Worm (Caenorhabditis elegans) whole organism, L3 larva: Measurements from ENCODE around the gene F13D12.10.

Experiments
- R02D3.7 ChIP-seq: fragments of 150-350 bp; optimal IDR thresholded peaks from 2 replicates; lab custom pipeline; 2014; ENCODE audit warnings: missing biosample characterization, missing genetic modification characterization
- ama-1 ChIP-seq: fragments of 150-350 bp; optimal IDR thresholded peaks from 2 replicates; lab custom pipeline; 2018
- fkh-10 ChIP-seq: sonication (generic microtip); optimal IDR thresholded peaks from 2 replicates; lab custom pipeline; 2017; ENCODE audit warnings: missing biosample characterization, missing genetic modification reagents, missing genetic modification characterization
- fos-1 ChIP-seq: fragments of 150-350 bp; optimal IDR thresholded peaks from 2 replicates; lab custom pipeline; 2014; ENCODE audit warnings: missing biosample characterization, missing genetic modification characterization
- hmg-11 ChIP-seq: sonication (generic microtip); optimal IDR thresholded peaks from 2 replicates; lab custom pipeline; 2016; ENCODE audit warnings: missing genetic modification characterization, missing compliant biosample characterization
- jun-1 ChIP-seq: fragments of 150-350 bp; optimal IDR thresholded peaks from 2 replicates; lab custom pipeline; 2014; ENCODE audit warnings: missing biosample characterization, missing genetic modification reagents, missing genetic modification characterization
- lin-15B ChIP-seq: fragments of 150-350 bp; optimal IDR thresholded peaks from 2 replicates; lab custom pipeline; 2014; ENCODE audit warnings: missing biosample characterization, missing genetic modification characterization
- mdl-1 ChIP-seq: fragments of 150-350 bp; optimal IDR thresholded peaks from 2 replicates; lab custom pipeline; 2014; ENCODE audit warnings: missing biosample characterization, missing genetic modification characterization
- nhr-11 ChIP-seq: fragments of 150-350 bp; optimal IDR thresholded peaks from 2 replicates; lab custom pipeline; 2014; ENCODE audit warnings: missing biosample characterization, missing genetic modification characterization
- nhr-237 ChIP-seq: fragments of 150-350 bp; optimal IDR thresholded peaks from 2 replicates; lab custom pipeline; 2014; ENCODE audit warnings: missing biosample characterization, missing genetic modification characterization
- nhr-76 ChIP-seq: fragments of 150-350 bp; sonication (generic microtip); optimal IDR thresholded peaks from 5 replicates; lab custom pipeline; 2014; ENCODE audit warnings: missing biosample characterization, missing genetic modification characterization
- nhr-77 ChIP-seq: fragments of 150-350 bp; optimal IDR thresholded peaks from 2 replicates; lab custom pipeline; 2014; ENCODE audit warnings: missing biosample characterization, missing genetic modification characterization
- snpc-4 ChIP-seq: fragments of 150-350 bp; optimal IDR thresholded peaks from 2 replicates; lab custom pipeline; 2014; ENCODE audit warnings: missing biosample characterization, missing genetic modification characterization
- ztf-11 ChIP-seq: fragments of 150-350 bp; optimal IDR thresholded peaks from 2 replicates; lab custom pipeline; 2014; ENCODE audit warnings: missing biosample characterization, missing genetic modification characterization

- TF ChIP-seq nhr-77 (tag; lab: Kevin White, UChicago) (no peak), ama-1 (lab: Kevin White, UChicago) (no peak), nhr-237 (tag; lab: Kevin White, UChicago) (no peak), R02D3.7 (tag; lab: Kevin White, UChicago) (no peak), nhr-11 (tag; lab: Kevin White, UChicago) (no peak), fkh-10 (no peak), nhr-76 (tag; lab: Kevin White, UChicago) (no peak), snpc-4 (tag; lab: Kevin White, UChicago) (no peak), fos-1 (tag; lab: Kevin White, UChicago) (no peak), hmg-11 (tag; lab: Kevin White, UChicago) (no peak), mdl-1 (tag; lab: Kevin White, UChicago) (no peak), ztf-11 (no peak), jun-1 (tag; lab: Kevin White, UChicago) (no peak), lin-15B (tag; lab: Kevin White, UChicago) (no peak)
These were observed at the start of gene F13D12.10 for ce11 chrII:11713569-11713968.
